Fruit fly (Drosophila melanogaster) whole organism, embryonic: ENCODE measurements around the gene CG5853.

ENCODE experiments used
- CG10565 ChIP-seq: fragments of 200-800 bp; sonication (Bioruptor generic); optimal IDR thresholded peaks from 3 replicates; lab custom pipeline; 2016; ENCODE audit warnings: missing biosample characterization, mild to moderate bottlenecking, missing genetic modification characterization
- CG11504 ChIP-seq: fragments of 200-800 bp; sonication (Bioruptor generic); optimal IDR thresholded peaks from 3 replicates; lab custom pipeline; 2019; ENCODE audit warnings: missing biosample characterization, mild to moderate bottlenecking, missing genetic modification characterization, moderate library complexity
- CG11696 ChIP-seq: fragments of 200-800 bp; sonication (Bioruptor generic); IDR thresholded peaks from 2 replicates; pipeline ENCODE4 v1.3.6; 2022; ENCODE audit warnings: missing biosample characterization, missing genetic modification characterization
- CG13775 ChIP-seq: fragments of 200-800 bp; sonication (Bioruptor generic); optimal IDR thresholded peaks from 3 replicates; lab custom pipeline; 2017; ENCODE audit warnings: missing biosample characterization, mild to moderate bottlenecking, missing genetic modification characterization
- CG17912 ChIP-seq: fragments of 200-800 bp; sonication (Bioruptor generic); optimal IDR thresholded peaks from 2 replicates; lab custom pipeline; 2018; ENCODE audit warnings: missing biosample characterization, mild to moderate bottlenecking, missing genetic modification characterization
- CG18476 ChIP-seq: fragments of 200-800 bp; sonication (Bioruptor generic); optimal IDR thresholded peaks from 2 replicates; lab custom pipeline; 2016; ENCODE audit warnings: missing biosample characterization, mild to moderate bottlenecking, missing genetic modification characterization
- CG2202 ChIP-seq: fragments of 200-800 bp; sonication (Bioruptor generic); optimal IDR thresholded peaks from 2 replicates; lab custom pipeline; 2018; ENCODE audit warnings: missing biosample characterization, mild to moderate bottlenecking, missing genetic modification characterization
- CG32772 ChIP-seq: fragments of 200-800 bp; sonication (Bioruptor generic); IDR thresholded peaks from 2 replicates; pipeline ENCODE4 v1.3.6; 2022; ENCODE audit warnings: missing biosample characterization, missing genetic modification characterization
- CG3838 ChIP-seq: fragments of 200-800 bp; sonication (Bioruptor generic); optimal IDR thresholded peaks from 3 replicates; lab custom pipeline; 2016; ENCODE audit warnings: missing biosample characterization, missing genetic modification characterization
- CG4617 ChIP-seq: fragments of 200-800 bp; sonication (Bioruptor generic); optimal IDR thresholded peaks from 3 replicates; lab custom pipeline; 2016; ENCODE audit warnings: missing biosample characterization, missing genetic modification characterization, borderline replicate concordance
- CG4820 ChIP-seq: fragments of 200-800 bp; sonication (Bioruptor generic); optimal IDR thresholded peaks from 3 replicates; lab custom pipeline; 2016; ENCODE audit warnings: missing biosample characterization, missing genetic modification characterization
- CG5180 ChIP-seq: fragments of 200-800 bp; sonication (Bioruptor generic); optimal IDR thresholded peaks from 3 replicates; lab custom pipeline; 2017; ENCODE audit warnings: missing biosample characterization, missing genetic modification characterization, mild to moderate bottlenecking, moderate library complexity, missing genetic modification reagents
- CG8089 ChIP-seq: fragments of 200-800 bp; sonication (Bioruptor generic); optimal IDR thresholded peaks from 3 replicates; lab custom pipeline; 2016; ENCODE audit warnings: missing biosample characterization, missing genetic modification characterization
- CG8388 ChIP-seq: fragments of 200-800 bp; sonication (Bioruptor generic); optimal IDR thresholded peaks from 2 replicates; lab custom pipeline; 2019; ENCODE audit warnings: missing biosample characterization, mild to moderate bottlenecking, missing genetic modification characterization, moderate library complexity
- CG9437 ChIP-seq: fragments of 200-800 bp; sonication (Bioruptor generic); optimal IDR thresholded peaks from 2 replicates; lab custom pipeline; 2018; ENCODE audit warnings: missing biosample characterization, mild to moderate bottlenecking, missing genetic modification characterization
- CTCF ChIP-seq: fragments of 200-800 bp; sonication (Bioruptor generic); optimal IDR thresholded peaks from 2 replicates; lab custom pipeline; 2017; ENCODE audit warnings: missing biosample characterization, mild to moderate bottlenecking, missing genetic modification characterization, moderate library complexity
- Dad ChIP-seq: fragments of 200-800 bp; sonication (Bioruptor generic); optimal IDR thresholded peaks from 3 replicates; lab custom pipeline; 2016; ENCODE audit warnings: missing biosample characterization, missing genetic modification characterization
- Dll ChIP-seq: fragments of 200-800 bp; sonication (Bioruptor generic); IDR thresholded peaks from 4 replicates; pipeline ENCODE4 v1.3.6; 2022; ENCODE audit warnings: missing biosample characterization, missing genetic modification characterization; ENCODE audit not compliant: partially characterized antibody
- Ets97D ChIP-seq: fragments of 200-800 bp; sonication (Bioruptor generic); optimal IDR thresholded peaks from 3 replicates; lab custom pipeline; 2016; ENCODE audit warnings: missing biosample characterization, missing genetic modification characterization
- Fer3 ChIP-seq: fragments of 200-800 bp; sonication (Bioruptor generic); optimal IDR thresholded peaks from 2 replicates; lab custom pipeline; 2018; ENCODE audit warnings: missing biosample characterization, mild to moderate bottlenecking, missing genetic modification characterization, moderate library complexity
- HLH3B ChIP-seq: fragments of 200-800 bp; sonication (Bioruptor generic); IDR thresholded peaks from 2 replicates; pipeline ENCODE4 v1.3.6; 2022; ENCODE audit warnings: missing biosample characterization, missing genetic modification characterization
- HmgD ChIP-seq: fragments of 200-800 bp; sonication (Bioruptor generic); optimal IDR thresholded peaks from 3 replicates; lab custom pipeline; 2016; ENCODE audit warnings: missing biosample characterization, missing genetic modification characterization
- Hsf ChIP-seq: fragments of 200-800 bp; sonication (Bioruptor generic); optimal IDR thresholded peaks from 3 replicates; lab custom pipeline; 2016; ENCODE audit warnings: missing biosample characterization, missing genetic modification characterization
- Max ChIP-seq: fragments of 200-800 bp; sonication (Bioruptor generic); optimal IDR thresholded peaks from 2 replicates; lab custom pipeline; 2016; ENCODE audit warnings: missing biosample characterization, mild to moderate bottlenecking, missing genetic modification characterization
- Med ChIP-seq: fragments of 200-800 bp; sonication (Bioruptor generic); peaks from one replicate; lab custom pipeline; 2016; ENCODE audit warnings: missing biosample characterization, missing genetic modification characterization, mild to moderate bottlenecking, inconsistent platforms, moderate library complexity
- Mrtf ChIP-seq: fragments of 200-800 bp; sonication (Bioruptor generic); IDR thresholded peaks from 3 replicates; pipeline ENCODE4 v1.3.6; 2022; ENCODE audit warnings: missing biosample characterization, missing genetic modification characterization
- NFAT ChIP-seq: fragments of 200-800 bp; sonication (Bioruptor generic); IDR thresholded peaks from 2 replicates; pipeline ENCODE4 v1.3.6; 2022; ENCODE audit warnings: missing biosample characterization, missing genetic modification characterization
- Oaz ChIP-seq: fragments of 200-800 bp; sonication (Bioruptor generic); IDR thresholded peaks from 2 replicates; pipeline ENCODE4 v1.3.6; 2022; ENCODE audit warnings: missing biosample characterization, missing genetic modification characterization
- Optix ChIP-seq: fragments of 200-800 bp; sonication (Bioruptor generic); IDR thresholded peaks from 3 replicates; pipeline ENCODE4 v1.3.6; 2022; ENCODE audit warnings: missing biosample characterization, missing genetic modification characterization
- Pdp1 ChIP-seq, 2 experiments: fragments of 200-800 bp; sonication (Bioruptor generic); optimal IDR thresholded peaks; 3 replicates each; lab custom pipeline; 2016; ENCODE audit warnings: missing biosample characterization in 2 of 2, missing genetic modification characterization in 2 of 2, mild to moderate bottlenecking in 1 of 2, moderate library complexity in 1 of 2
- Sry-β ChIP-seq: fragments of 200-800 bp; sonication (Bioruptor generic); optimal IDR thresholded peaks from 2 replicates; lab custom pipeline; 2018; ENCODE audit warnings: missing biosample characterization, mild to moderate bottlenecking, missing genetic modification characterization, moderate library complexity
- TFAM ChIP-seq: fragments of 200-800 bp; sonication (Bioruptor generic); optimal IDR thresholded peaks from 2 replicates; lab custom pipeline; 2017; ENCODE audit warnings: missing biosample characterization, missing genetic modification characterization, inconsistent platforms
- Vsx1 ChIP-seq: fragments of 200-800 bp; sonication (Bioruptor generic); optimal IDR thresholded peaks from 2 replicates; lab custom pipeline; 2017; ENCODE audit warnings: missing biosample characterization, mild to moderate bottlenecking, missing genetic modification characterization, missing genetic modification reagents
- ac ChIP-seq: fragments of 200-800 bp; sonication (Bioruptor generic); optimal IDR thresholded peaks from 3 replicates; lab custom pipeline; 2017; ENCODE audit warnings: missing biosample characterization, mild to moderate bottlenecking, missing genetic modification characterization
- bigmax ChIP-seq: fragments of 200-800 bp; sonication (Bioruptor generic); optimal IDR thresholded peaks from 2 replicates; lab custom pipeline; 2018; ENCODE audit warnings: missing biosample characterization, mild to moderate bottlenecking, missing genetic modification characterization
- bsh ChIP-seq, 2 experiments: fragments of 200-800 bp; sonication (Bioruptor generic); optimal IDR thresholded peaks; 2 replicates each; lab custom pipeline; 2017 to 2018; ENCODE audit warnings: mild to moderate bottlenecking in 2 of 2, missing biosample characterization in 2 of 2, missing genetic modification characterization in 2 of 2, moderate library complexity in 1 of 2
- crol ChIP-seq: fragments of 200-800 bp; sonication (Bioruptor generic); IDR thresholded peaks from 2 replicates; pipeline ENCODE4 v1.3.6; 2022; ENCODE audit warnings: missing biosample characterization, missing genetic modification characterization
- danr ChIP-seq: fragments of 200-800 bp; sonication (Bioruptor generic); IDR thresholded peaks from 2 replicates; pipeline ENCODE4 v1.3.6; 2022; ENCODE audit warnings: missing biosample characterization, missing genetic modification characterization
- h ChIP-seq: fragments of >200 bp; optimal IDR thresholded peaks from 2 replicates; lab custom pipeline; 2017
- ind ChIP-seq: fragments of 200-800 bp; sonication (Bioruptor generic); optimal IDR thresholded peaks from 3 replicates; lab custom pipeline; 2016; ENCODE audit warnings: missing biosample characterization, missing genetic modification characterization
- kay ChIP-seq: fragments of 200-800 bp; sonication (Bioruptor generic); optimal IDR thresholded peaks from 2 replicates; lab custom pipeline; 2016; ENCODE audit warnings: missing biosample characterization, missing genetic modification characterization
- lmd ChIP-seq: fragments of 200-800 bp; sonication (Bioruptor generic); IDR thresholded peaks from 2 replicates; pipeline ENCODE4 v1.3.6; 2022; ENCODE audit warnings: missing biosample characterization, missing genetic modification characterization
- mld ChIP-seq: fragments of 200-800 bp; sonication (Bioruptor generic); IDR thresholded peaks from 3 replicates; pipeline ENCODE4 v1.3.6; 2022; ENCODE audit warnings: missing biosample characterization, missing genetic modification characterization; ENCODE audit not compliant: partially characterized antibody
- nerfin-2 ChIP-seq: fragments of 200-800 bp; sonication (Bioruptor generic); IDR thresholded peaks from 2 replicates; pipeline ENCODE4 v1.3.6; 2022; ENCODE audit warnings: missing biosample characterization, missing genetic modification characterization; ENCODE audit not compliant: partially characterized antibody
- ro ChIP-seq: fragments of 200-800 bp; sonication (Bioruptor generic); IDR thresholded peaks from 2 replicates; pipeline ENCODE4 v1.3.6; 2022; ENCODE audit warnings: missing biosample characterization, missing genetic modification characterization
- run ChIP-seq: fragments of 200-800 bp; sonication (Bioruptor generic); optimal IDR thresholded peaks from 3 replicates; lab custom pipeline; 2018; ENCODE audit warnings: missing biosample characterization, mild to moderate bottlenecking, missing genetic modification characterization
- sc ChIP-seq, 3 experiments: fragments of >200 bp in 2 of 3; fragments of 200-800 bp in 1 of 3; sonication (Bioruptor generic) in 1 of 3; optimal IDR thresholded peaks; 2 replicates in 2 of 3; 3 replicates in 1 of 3; lab custom pipeline; 2017; ENCODE audit warnings: mild to moderate bottlenecking in 1 of 3, missing biosample characterization in 1 of 3, missing genetic modification characterization in 1 of 3, missing genetic modification reagents in 1 of 3
- sens ChIP-seq: fragments of 200-800 bp; sonication (Bioruptor generic); peaks from one replicate; lab custom pipeline; 2016; ENCODE audit warnings: missing biosample characterization, missing genetic modification characterization
- sna ChIP-seq: fragments of 200-800 bp; sonication (Bioruptor generic); IDR thresholded peaks from 2 replicates; pipeline ENCODE4 v1.3.6; 2022; ENCODE audit warnings: missing biosample characterization, missing genetic modification characterization; ENCODE audit not compliant: partially characterized antibody
- ttk ChIP-seq: fragments of 200-800 bp; sonication (Bioruptor generic); IDR thresholded peaks from 2 replicates; pipeline ENCODE4 v2.1.2; 2022; ENCODE audit warnings: missing biosample characterization, missing genetic modification characterization
- unc-4 ChIP-seq: fragments of 200-800 bp; sonication (Bioruptor generic); IDR thresholded peaks from 2 replicates; pipeline ENCODE4 v1.3.6; 2022; ENCODE audit warnings: missing biosample characterization, missing genetic modification characterization; ENCODE audit not compliant: partially characterized antibody
- vnd ChIP-seq: fragments of 200-800 bp; sonication (Bioruptor generic); IDR thresholded peaks from 3 replicates; pipeline ENCODE4 v1.3.6; 2022; ENCODE audit warnings: missing biosample characterization, missing genetic modification characterization; ENCODE audit not compliant: partially characterized antibody

Gene CG5853

dm6 chr2L:9963603-9964042 lies 16.2 kb upstream of the CG5853 start, which contains the start of gene CG5850 (continued):
- TF ChIP-seq Dad (GFP tag; lab: Kevin White, UChicago) (no peak), Max (GFP tag; lab: Kevin White, UChicago) (no peak), ttk (GFP tag; lab: Robert Waterston, UW) (no peak), Ets97D (GFP tag; lab: Kevin White, UChicago) (no peak), vnd (GFP tag; lab: Robert Waterston, UW) (no peak), kay (GFP tag; lab: Kevin White, UChicago) (no peak), Fer3 (tag; lab: Kevin White, UChicago) (peak; percentile 25), HLH3B (no peak), Pdp1 (GFP tag; optimal IDR thresholded peaks at IDR 0.05; lab: Kevin White, UChicago) (no peak), Oaz (GFP tag; lab: Robert Waterston, UW) (no peak), sc (optimal IDR thresholded peaks at IDR 0.05; lab: Kevin White, UChicago) (no peak), sc (GFP tag; optimal IDR thresholded peaks at IDR 0.05; lab: Kevin White, UChicago) (no peak), CG17912 (no peak), NFAT (GFP tag; lab: Robert Waterston, UW) (no peak), h (no peak), CG8388 (GFP tag; lab: Kevin White, UChicago) (peak; percentile 4), Sry-β (GFP tag; lab: Kevin White, UChicago) (no peak), CG4617 (GFP tag; lab: Kevin White, UChicago) (peak; percentile 60), lmd (no peak), CG8089 (GFP tag; lab: Kevin White, UChicago) (no peak), nerfin-2 (GFP tag; lab: Robert Waterston, UW) (no peak), run (tag; lab: Kevin White, UChicago) (no peak), unc-4 (GFP tag; lab: Robert Waterston, UW) (no peak), CG2202 (tag; lab: Kevin White, UChicago) (no peak), CG13775 (GFP tag; lab: Kevin White, UChicago) (no peak), Optix (no peak), TFAM (GFP tag; lab: Kevin White, UChicago) (no peak), Mrtf (GFP tag; lab: Robert Waterston, UW) (no peak), mld (GFP tag; lab: Robert Waterston, UW) (no peak), CG4820 (no peak), ind (no peak), danr (no peak), CG10565 (GFP tag; lab: Kevin White, UChicago) (no peak), sens (GFP tag; lab: Kevin White, UChicago) (peak; percentile 25), ro (GFP tag; lab: Robert Waterston, UW) (no peak), CTCF (GFP tag; lab: Kevin White, UChicago) (no peak), crol (GFP tag; lab: Robert Waterston, UW) (no peak), CG32772 (GFP tag; lab: Robert Waterston, UW) (no peak), CG11504 (tag; lab: Kevin White, UChicago) (no peak), ac (GFP tag; lab: Kevin White, UChicago) (no peak), bigmax (no peak), Med (GFP tag; lab: Kevin White, UChicago) (no peak), Hsf (GFP tag; lab: Kevin White, UChicago) (no peak), bsh (GFP tag; optimal IDR thresholded peaks at IDR 0.05; lab: Kevin White, UChicago) (no peak), CG5180 (GFP tag; lab: Kevin White, UChicago) (no peak), CG9437 (GFP tag; lab: Kevin White, UChicago) (peak; percentile 30), Vsx1 (GFP tag; lab: Kevin White, UChicago) (no peak), CG18476 (GFP tag; lab: Kevin White, UChicago) (no peak), CG11696 (GFP tag; lab: Robert Waterston, UW) (no peak), sna (GFP tag; lab: Robert Waterston, UW) (0 out of 2 replicates have a peak, but pooled peaks have one; percentile 33), HmgD (GFP tag; lab: Kevin White, UChicago) (no peak), CG3838 (GFP tag; lab: Kevin White, UChicago) (no peak), Dll (GFP tag; lab: Robert Waterston, UW) (no peak; the same call in 2 of the 4 replicates)
